Worm (Caenorhabditis elegans): Measurements from ENCODE around the gene ceh-18.

Gene ceh-18

DNA sequence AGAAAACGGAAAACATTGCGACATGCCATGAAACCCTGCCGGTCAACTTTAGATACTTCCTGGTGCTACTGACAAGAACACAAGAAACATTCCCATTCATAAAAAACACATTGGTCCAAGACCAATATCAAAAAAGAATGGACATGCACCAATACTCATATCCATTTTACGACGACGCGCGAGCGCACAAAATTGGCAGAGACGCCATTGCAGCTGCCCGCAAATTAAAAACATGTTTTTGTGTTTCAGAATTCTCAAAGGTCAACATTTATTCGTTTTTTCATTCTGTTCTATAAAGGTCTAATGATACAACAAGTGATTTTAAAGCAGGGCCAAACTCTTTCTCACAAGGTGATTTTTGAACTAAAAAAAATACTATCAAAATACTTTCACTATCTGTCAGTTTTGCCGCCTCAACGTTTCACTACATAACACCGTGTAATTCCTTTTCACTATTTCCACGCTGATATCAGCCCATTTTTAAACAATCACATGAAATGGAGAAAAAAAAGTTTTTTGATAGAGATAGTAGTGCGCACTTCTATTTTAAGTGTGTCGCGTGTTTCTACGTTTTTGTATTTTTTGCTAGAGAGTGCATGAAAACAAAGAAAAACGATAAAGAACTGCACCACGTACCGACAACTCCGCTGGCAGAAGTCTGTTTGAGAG, 38.6 kb downstream of the ceh-18 start:
- TF ChIP-seq pes-1 (GFP tag; IDR thresholded peaks at IDR 0.05) (no peak), ceh-36 (tag; optimal IDR thresholded peaks at IDR 0.05) (no peak), aly-1 (tag; optimal IDR thresholded peaks at IDR 0.05) (no peak)

ce11 chrX:3814827-3815226, 42.8 kb downstream of the ceh-18 start:
- TF ChIP-seq tra-4 (tag; optimal IDR thresholded peaks at IDR 0.05) (no peak), pes-1 (GFP tag; IDR thresholded peaks at IDR 0.05) (no peak), ceh-36 (tag; optimal IDR thresholded peaks at IDR 0.05) (no peak), B0310.2 (tag; optimal IDR thresholded peaks at IDR 0.05) (no peak), sea-1 (GFP tag; conservative IDR thresholded peaks at IDR 0.05) (no peak), tbx-11 (GFP tag; IDR thresholded peaks at IDR 0.05) (no peak), aly-1 (tag; optimal IDR thresholded peaks at IDR 0.05) (no peak), ets-7 (tag; optimal IDR thresholded peaks at IDR 0.05) (no peak), ceh-13 (GFP tag; optimal IDR thresholded peaks at IDR 0.05) (no peak), F13C5.2 (tag; optimal IDR thresholded peaks at IDR 0.05) (no peak), hmg-4 (GFP tag; optimal IDR thresholded peaks at IDR 0.05) (no peak), flt-1 (GFP tag; IDR thresholded peaks at IDR 0.05) (no peak), scrt-1 (GFP tag; IDR thresholded peaks at IDR 0.05) (no peak), ama-1 (optimal IDR thresholded peaks at IDR 0.05) (no peak), tbx-37 (GFP tag; conservative IDR thresholded peaks at IDR 0.05) (no peak)

DNA sequence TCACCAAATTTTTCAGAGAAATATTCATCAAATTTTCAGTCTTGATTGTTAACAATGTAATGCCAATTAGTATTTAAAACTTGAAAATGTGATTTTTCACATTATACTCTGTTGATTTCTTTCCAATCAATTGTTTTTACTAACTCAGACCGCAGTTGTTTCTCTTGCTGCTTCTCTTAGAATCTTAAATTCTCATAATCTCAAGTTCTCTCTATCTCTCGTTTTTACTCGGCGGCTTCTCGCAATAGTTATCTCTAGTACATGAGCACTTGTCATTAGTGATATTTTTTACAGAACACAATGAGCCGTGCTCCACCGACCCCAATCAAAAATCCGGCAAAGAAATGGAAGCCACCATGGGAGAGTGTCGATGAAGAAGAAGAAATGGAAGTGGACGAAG, 50.4 kb downstream of the ceh-18 start, which contains the start of gene F35A5.1:
TSS of gene F35A5.1 (plus strand) at position 301 of the 400 bp plus-strand sequence.
- no peak for TF ChIP-seq flt-1 (GFP tag; IDR thresholded peaks at IDR 0.05)
- TF ChIP-seq scrt-1 (GFP tag; IDR thresholded peaks at IDR 0.05), result no peak
- TF ChIP-seq sea-1 (GFP tag; conservative IDR thresholded peaks at IDR 0.05), result no peak
- TF ChIP-seq F13C5.2 (tag; optimal IDR thresholded peaks at IDR 0.05), result no peak
- TF ChIP-seq hnd-1 (tag; optimal IDR thresholded peaks at IDR 0.05), result no peak
- TF ChIP-seq tra-4 (tag; optimal IDR thresholded peaks at IDR 0.05), result no peak

- no peak for TF ChIP-seq hmg-4 (GFP tag; optimal IDR thresholded peaks at IDR 0.05)
- TF ChIP-seq tbx-37 (GFP tag; conservative IDR thresholded peaks at IDR 0.05), result no peak
- no peak for TF ChIP-seq hmbx-1 (tag; optimal IDR thresholded peaks at IDR 0.05)
- TF ChIP-seq tra-4 (tag; optimal IDR thresholded peaks at IDR 0.05), result no peak
These were observed 52.8 kb downstream of the ceh-18 start, which contains the start of gene F35A5.2 for ce11 chrX:3804837-3805236. F35A5.2 (plus strand) TSS chrX:3805137.

DNA sequence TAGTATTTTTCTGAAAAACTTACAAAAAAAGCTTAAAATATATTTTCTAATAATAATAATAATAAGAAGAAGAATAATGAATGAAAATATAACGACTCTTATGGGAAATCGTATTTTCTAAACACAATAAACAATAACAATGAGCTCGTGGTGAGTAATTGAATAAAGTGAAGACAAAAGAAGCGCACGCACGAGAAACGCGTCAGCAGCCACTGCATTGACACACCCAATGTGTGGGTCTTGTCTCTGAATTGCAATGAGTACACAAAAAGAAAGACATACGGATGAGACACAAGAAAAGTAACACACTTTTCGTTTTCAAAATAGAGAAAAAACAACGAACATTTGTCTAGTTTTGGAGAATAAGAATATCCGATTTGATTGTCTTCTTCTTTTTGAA, 54.3 kb downstream of the ceh-18 start, which contains the start of gene F35A5.8:
TSS of gene F35A5.8 (minus strand) at position 151 of the 400 bp plus-strand sequence.
- no peak for TF ChIP-seq hnd-1 (tag; optimal IDR thresholded peaks at IDR 0.05)
- no peak for TF ChIP-seq ets-7 (tag; optimal IDR thresholded peaks at IDR 0.05)
- TF ChIP-seq aly-1 (tag; optimal IDR thresholded peaks at IDR 0.05), result no peak
- TF ChIP-seq hmg-4 (GFP tag; optimal IDR thresholded peaks at IDR 0.05), result no peak
- no peak for TF ChIP-seq B0310.2 (tag; optimal IDR thresholded peaks at IDR 0.05)
- TF ChIP-seq hmbx-1 (tag; optimal IDR thresholded peaks at IDR 0.05), result no peak
- no peak for TF ChIP-seq ceh-13 (GFP tag; optimal IDR thresholded peaks at IDR 0.05)
- TF ChIP-seq scrt-1 (GFP tag; IDR thresholded peaks at IDR 0.05), result no peak
- TF ChIP-seq sea-1 (GFP tag; conservative IDR thresholded peaks at IDR 0.05), result no peak
- no peak for TF ChIP-seq ceh-36 (tag; optimal IDR thresholded peaks at IDR 0.05)
- no peak for TF ChIP-seq tra-4 (tag; optimal IDR thresholded peaks at IDR 0.05)
- TF ChIP-seq ama-1 (optimal IDR thresholded peaks at IDR 0.05), result no peak
- TF ChIP-seq tbx-37 (GFP tag; conservative IDR thresholded peaks at IDR 0.05), result 0 out of 2 replicates have a peak, but pooled peaks have one; percentile 16
- TF ChIP-seq tbx-11 (GFP tag; IDR thresholded peaks at IDR 0.05), result peak; percentile 62; the same call in 1 of the 2 replicates
- TF ChIP-seq flt-1 (GFP tag; IDR thresholded peaks at IDR 0.05), result no peak
- no peak for TF ChIP-seq pes-1 (GFP tag; IDR thresholded peaks at IDR 0.05)
- peak; percentile 65 for TF ChIP-seq F13C5.2 (tag; optimal IDR thresholded peaks at IDR 0.05)

- TF ChIP-seq hnd-1 (tag; optimal IDR thresholded peaks at IDR 0.05) (no peak), ceh-36 (tag; optimal IDR thresholded peaks at IDR 0.05) (no peak), ets-7 (tag; optimal IDR thresholded peaks at IDR 0.05) (no peak), B0310.2 (tag; optimal IDR thresholded peaks at IDR 0.05) (no peak), F13C5.2 (tag; optimal IDR thresholded peaks at IDR 0.05) (no peak), tbx-37 (GFP tag; conservative IDR thresholded peaks at IDR 0.05) (no peak), scrt-1 (GFP tag; IDR thresholded peaks at IDR 0.05) (no peak), tbx-11 (GFP tag; IDR thresholded peaks at IDR 0.05) (no peak), aly-1 (tag; optimal IDR thresholded peaks at IDR 0.05) (no peak), ama-1 (optimal IDR thresholded peaks at IDR 0.05) (no peak), ceh-13 (GFP tag; optimal IDR thresholded peaks at IDR 0.05) (no peak), hmbx-1 (tag; optimal IDR thresholded peaks at IDR 0.05) (no peak), sea-1 (GFP tag; conservative IDR thresholded peaks at IDR 0.05) (no peak), flt-1 (GFP tag; IDR thresholded peaks at IDR 0.05) (no peak)
These were observed 54.9 kb downstream of the ceh-18 start for ce11 chrX:3802743-3803142.

DNA sequence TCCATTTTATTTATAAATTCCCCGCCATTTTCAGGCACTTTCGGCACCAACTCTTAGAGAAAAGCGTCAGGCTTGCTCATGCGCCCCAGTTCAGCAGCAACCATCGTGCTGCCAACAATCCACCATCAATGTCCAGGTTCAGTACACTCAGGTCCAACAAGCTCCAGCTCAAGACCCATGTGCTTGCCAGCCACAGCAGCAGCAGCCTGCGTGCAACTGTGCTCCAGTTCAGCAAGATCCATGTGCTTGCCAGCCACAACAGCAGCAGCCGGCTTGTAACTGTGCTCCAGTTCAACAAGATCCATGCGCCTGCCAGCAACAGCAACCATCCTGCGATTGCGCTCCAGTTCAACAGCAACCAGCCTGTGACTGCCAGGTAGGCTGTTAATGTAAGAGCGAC, 59.3 kb downstream of the ceh-18 start:
- TF ChIP-seq hmg-4 (GFP tag; optimal IDR thresholded peaks at IDR 0.05) (no peak), ama-1 (optimal IDR thresholded peaks at IDR 0.05) (no peak)

ce11 chrX:3797882-3798281, 59.7 kb downstream of the ceh-18 start, which contains the start of gene abu-10:
abu-10 (plus strand) TSS chrX:3798182.
- TF ChIP-seq tbx-11 (GFP tag; IDR thresholded peaks at IDR 0.05) (no peak), pes-1 (GFP tag; IDR thresholded peaks at IDR 0.05) (no peak), tbx-37 (GFP tag; conservative IDR thresholded peaks at IDR 0.05) (no peak), hnd-1 (tag; optimal IDR thresholded peaks at IDR 0.05) (no peak)
